Worm (Caenorhabditis elegans): ENCODE measurements around the gene fipr-12.

ce11 chrV:9960376-9960775 is 17.2 kb downstream of the fipr-12 start, which contains the start of gene T07C12.10:
- TF ChIP-seq C08G9.2 (tag; optimal IDR thresholded peaks at IDR 0.05), result no peak
- TF ChIP-seq unc-55 (GFP tag; optimal IDR thresholded peaks at IDR 0.05), result no peak
- TF ChIP-seq npax-4 (tag; optimal IDR thresholded peaks at IDR 0.05), result no peak
